Fruit fly (Drosophila melanogaster): Measurements from ENCODE around the gene CG12576.

CG12576 gene

dm6 chrX:22455509-22456179, 26.5 kb downstream of the CG12576 start, which contains the start of gene Usp2 (continued):
- peak; percentile 59 for TF ChIP-seq CG9932 (GFP tag; IDR thresholded peaks at IDR 0.05)
- no peak for TF ChIP-seq Lim3 (GFP tag; IDR thresholded peaks at IDR 0.05)
- peak; percentile 69 for TF ChIP-seq CG4617 (GFP tag; optimal IDR thresholded peaks at IDR 0.05; ENCODE audit: borderline replicate concordance)
- TF ChIP-seq E2f2 (GFP tag; IDR thresholded peaks at IDR 0.05): peak; percentile 27; the same call in 1 of the 2 replicates
- TF ChIP-seq CG32772 (GFP tag; IDR thresholded peaks at IDR 0.05): 0 out of 2 replicates have a peak, but pooled peaks have one; percentile 19
- no peak for TF ChIP-seq Drgx (GFP tag; IDR thresholded peaks at IDR 0.05)
- no peak for TF ChIP-seq CG14965 (GFP tag; optimal IDR thresholded peaks at IDR 0.05; ENCODE audit: borderline replicate concordance)
- TF ChIP-seq BEAF-32 (GFP tag; optimal IDR thresholded peaks at IDR 0.05): peak; percentile 84
- TF ChIP-seq stwl (tag; optimal IDR thresholded peaks at IDR 0.05): peak; percentile 39
- TF ChIP-seq Med (GFP tag): peak; percentile 72
- peak; percentile 72 for TF ChIP-seq Opbp (GFP tag; IDR thresholded peaks at IDR 0.05; ENCODE audit: partially characterized antibody)
- no peak for TF ChIP-seq h (optimal IDR thresholded peaks at IDR 0.05)
- peak; percentile 43 for TF ChIP-seq CoRest (tag; optimal IDR thresholded peaks at IDR 0.05)
- no peak for TF ChIP-seq CG31224 (GFP tag; IDR thresholded peaks at IDR 0.05)
- TF ChIP-seq CG18011 (GFP tag; optimal IDR thresholded peaks at IDR 0.05): no peak
- TF ChIP-seq Bgb (GFP tag; IDR thresholded peaks at IDR 0.05; ENCODE audit: partially characterized antibody): peak; percentile 76
- TF ChIP-seq HLH3B (GFP tag; IDR thresholded peaks at IDR 0.05): 0 out of 2 replicates have a peak, but pooled peaks have one; percentile 11
- no peak for TF ChIP-seq CG9437 (GFP tag; optimal IDR thresholded peaks at IDR 0.05)
- TF ChIP-seq trem (tag; optimal IDR thresholded peaks at IDR 0.05): peak; percentile 51
- peak; percentile 29 for TF ChIP-seq CG10267 (tag; optimal IDR thresholded peaks at IDR 0.05)
- peak; percentile 53 for TF ChIP-seq Ets97D (GFP tag; optimal IDR thresholded peaks at IDR 0.05)
- peak; percentile 71 for TF ChIP-seq row (GFP tag; IDR thresholded peaks at IDR 0.05)
- TF ChIP-seq Lhr (GFP tag; optimal IDR thresholded peaks at IDR 0.05): peak; percentile 46
- no peak for TF ChIP-seq CG8089 (GFP tag; optimal IDR thresholded peaks at IDR 0.05)
- TF ChIP-seq caup (GFP tag; optimal IDR thresholded peaks at IDR 0.05; ENCODE audit: severe bottlenecking): no peak
- 0 out of 2 replicates have a peak, but pooled peaks have one; percentile 10 for TF ChIP-seq ranshi (GFP tag; IDR thresholded peaks at IDR 0.05)
- TF ChIP-seq wor (GFP tag; IDR thresholded peaks at IDR 0.05): no peak
- TF ChIP-seq Stat92E (GFP tag; optimal IDR thresholded peaks at IDR 0.05): no peak
- TF ChIP-seq YL-1 (GFP tag; optimal IDR thresholded peaks at IDR 0.05): no peak
- TF ChIP-seq chif (GFP tag; optimal IDR thresholded peaks at IDR 0.05): no peak
- TF ChIP-seq CG5180 (GFP tag; optimal IDR thresholded peaks at IDR 0.05): no peak
- no peak for TF ChIP-seq p53 (GFP tag; optimal IDR thresholded peaks at IDR 0.05)
- TF ChIP-seq Sry-δ (GFP tag; optimal IDR thresholded peaks at IDR 0.05): peak; percentile 85
- peak; percentile 9 for TF ChIP-seq PHDP (tag; optimal IDR thresholded peaks at IDR 0.05)
- TF ChIP-seq tgo (GFP tag; IDR thresholded peaks at IDR 0.05): no peak
- no peak for TF ChIP-seq lmd (GFP tag; IDR thresholded peaks at IDR 0.05)
- TF ChIP-seq CG42726 (GFP tag; IDR thresholded peaks at IDR 0.05; ENCODE audit: partially characterized antibody): peak; percentile 78
- TF ChIP-seq CG1603 (tag; optimal IDR thresholded peaks at IDR 0.05): peak; percentile 71
- peak; percentile 72 for TF ChIP-seq Dref (GFP tag; IDR thresholded peaks at IDR 0.05)
- peak; percentile 43; the same call in 1 of the 2 replicates for TF ChIP-seq rib (GFP tag; IDR thresholded peaks at IDR 0.05)
- no peak for TF ChIP-seq CG11504 (tag; optimal IDR thresholded peaks at IDR 0.05)
- TF ChIP-seq corto (GFP tag; optimal IDR thresholded peaks at IDR 0.05): no peak
- TF ChIP-seq mam (GFP tag; optimal IDR thresholded peaks at IDR 0.05): peak; percentile 27
- TF ChIP-seq knrl (GFP tag; IDR thresholded peaks at IDR 0.05; ENCODE audit: partially characterized antibody): peak; percentile 79
- TF ChIP-seq zfh2 (GFP tag; optimal IDR thresholded peaks at IDR 0.05): peak; percentile 5
- peak; percentile 37 for TF ChIP-seq slbo (GFP tag; IDR thresholded peaks at IDR 0.05)
- no peak for TF ChIP-seq CG10147 (GFP tag; optimal IDR thresholded peaks at IDR 0.05)
- TF ChIP-seq CG2712 (tag; optimal IDR thresholded peaks at IDR 0.05): peak; percentile 23
- peak; percentile 71 for TF ChIP-seq CG17802 (tag; optimal IDR thresholded peaks at IDR 0.05)

All from whole organism, embryonic.